Worm (Caenorhabditis elegans): ENCODE data around the gene T25E12.6.

DNA sequence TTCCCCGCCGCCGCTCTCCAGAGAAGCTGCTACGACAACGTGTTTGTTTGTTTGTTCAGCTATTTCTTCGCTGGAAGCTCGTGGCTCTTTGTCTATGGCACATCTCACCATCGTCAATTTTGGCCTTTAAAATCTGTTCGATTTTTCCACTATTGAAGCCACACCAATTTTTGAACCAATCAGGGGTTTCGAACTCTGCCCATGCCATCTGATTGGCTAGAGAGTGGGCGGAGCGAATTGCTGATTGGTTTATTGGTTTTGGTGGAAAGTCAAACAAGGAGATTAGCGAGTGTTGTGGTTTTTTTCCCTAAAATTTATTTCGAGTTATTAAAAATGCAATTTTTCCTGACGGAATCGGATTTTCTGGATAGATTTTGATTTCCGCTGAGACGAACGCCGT lies 13.9 kb downstream of the T25E12.6 start:
- TF ChIP-seq sptf-1 (tag; optimal IDR thresholded peaks at IDR 0.05) (no peak), mep-1 (tag; optimal IDR thresholded peaks at IDR 0.05) (no peak), nhr-28 (tag; optimal IDR thresholded peaks at IDR 0.05) (no peak), nhr-237 (tag; optimal IDR thresholded peaks at IDR 0.05) (no peak), bed-3 (GFP tag; optimal IDR thresholded peaks at IDR 0.05) (no peak), lin-13 (tag; optimal IDR thresholded peaks at IDR 0.05) (no peak), flh-1 (GFP tag; optimal IDR thresholded peaks at IDR 0.05) (no peak), lsy-2 (tag; optimal IDR thresholded peaks at IDR 0.05) (no peak), zip-8 (tag; optimal IDR thresholded peaks at IDR 0.05) (no peak), ces-1 (GFP tag; optimal IDR thresholded peaks at IDR 0.05) (no peak)

Data from whole organism, mixed stage, embryonic.